Fruit fly (Drosophila melanogaster): ENCODE measurements around the gene CG12640.

DNA sequence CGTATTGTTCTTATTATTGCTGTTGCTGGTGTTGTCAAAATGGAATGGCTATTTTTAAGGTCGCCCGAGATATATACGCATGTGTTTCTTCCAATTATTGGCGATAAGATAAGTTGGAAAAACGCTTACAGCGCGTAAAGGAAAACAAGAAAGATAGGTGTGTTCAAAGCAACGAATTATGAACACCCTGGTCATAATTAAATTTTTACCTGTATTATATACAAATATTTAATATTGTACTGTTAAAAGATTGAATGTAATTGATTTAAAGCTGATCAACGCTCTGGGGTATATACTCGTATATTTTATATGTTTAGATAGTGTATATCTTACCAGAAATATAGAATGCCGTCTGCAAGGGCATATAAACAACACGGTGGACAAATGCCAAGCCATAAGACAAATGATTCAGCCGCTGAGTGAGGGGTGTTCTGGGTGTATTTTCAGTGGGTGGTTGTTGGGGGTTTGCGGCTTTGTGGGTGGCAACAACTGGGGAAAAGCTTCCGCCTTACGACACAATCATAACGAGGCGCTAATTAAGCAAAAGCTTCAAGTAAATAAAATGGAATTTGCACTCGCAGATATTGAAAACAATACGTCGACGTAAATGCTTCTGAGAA, 35.0 kb downstream of the CG12640 start:
- TF ChIP-seq CG8478 (optimal IDR thresholded peaks at IDR 0.05) (no peak), psq (optimal IDR thresholded peaks at IDR 0.05) (no peak), pan (optimal IDR thresholded peaks at IDR 0.05) (no peak), EcR (GFP tag; optimal IDR thresholded peaks at IDR 0.05) (no peak), usp (GFP tag; optimal IDR thresholded peaks at IDR 0.05) (no peak)
